Fruit fly (Drosophila melanogaster) whole organism, embryonic: ENCODE measurements around the gene Teh1.

Experiments used
- BEAF-32 ChIP-seq: fragments of 200-800 bp; sonication (Bioruptor generic); optimal IDR thresholded peaks from 3 replicates; lab custom pipeline; 2017; ENCODE audit warnings: missing biosample characterization, missing genetic modification characterization, mild to moderate bottlenecking, moderate library complexity, missing genetic modification reagents
- Bteb2 ChIP-seq: fragments of 200-800 bp; sonication (Bioruptor generic); optimal IDR thresholded peaks from 2 replicates; lab custom pipeline; 2016; ENCODE audit warnings: missing biosample characterization, missing genetic modification characterization
- C15 ChIP-seq: fragments of 200-800 bp; sonication (Bioruptor generic); IDR thresholded peaks from 3 replicates; pipeline ENCODE4 v1.3.6; 2022; ENCODE audit warnings: missing biosample characterization, missing genetic modification characterization
- CG10274 ChIP-seq: fragments of 200-800 bp; sonication (Bioruptor generic); optimal IDR thresholded peaks from 3 replicates; lab custom pipeline; 2017; ENCODE audit warnings: missing biosample characterization, mild to moderate bottlenecking, missing genetic modification characterization
- CG11085 ChIP-seq: fragments of 200-800 bp; sonication (Bioruptor generic); IDR thresholded peaks from 2 replicates; pipeline ENCODE4 v1.3.6; 2022; ENCODE audit warnings: missing biosample characterization, missing genetic modification characterization
- CG11504 ChIP-seq: fragments of 200-800 bp; sonication (Bioruptor generic); optimal IDR thresholded peaks from 3 replicates; lab custom pipeline; 2019; ENCODE audit warnings: missing biosample characterization, mild to moderate bottlenecking, missing genetic modification characterization, moderate library complexity
- CG12219 ChIP-seq: fragments of 200-800 bp; sonication (Bioruptor generic); optimal IDR thresholded peaks from 3 replicates; lab custom pipeline; 2018; ENCODE audit warnings: missing biosample characterization, mild to moderate bottlenecking, missing genetic modification characterization
- CG12236 ChIP-seq: fragments of 200-800 bp; sonication (Bioruptor generic); optimal IDR thresholded peaks from 2 replicates; lab custom pipeline; 2016; ENCODE audit warnings: missing biosample characterization, missing genetic modification characterization
- CG12769 ChIP-seq: fragments of 200-800 bp; sonication (Bioruptor generic); optimal IDR thresholded peaks from 2 replicates; lab custom pipeline; 2019; ENCODE audit warnings: missing biosample characterization, mild to moderate bottlenecking, missing genetic modification characterization, moderate library complexity
- CG13296 ChIP-seq: fragments of 200-800 bp; sonication (Bioruptor generic); optimal IDR thresholded peaks from 3 replicates; lab custom pipeline; 2018; ENCODE audit warnings: missing biosample characterization, mild to moderate bottlenecking, missing genetic modification characterization
- CG18476 ChIP-seq: fragments of 200-800 bp; sonication (Bioruptor generic); optimal IDR thresholded peaks from 2 replicates; lab custom pipeline; 2016; ENCODE audit warnings: missing biosample characterization, mild to moderate bottlenecking, missing genetic modification characterization
- CG18619 ChIP-seq: fragments of 200-800 bp; sonication (Bioruptor generic); optimal IDR thresholded peaks from 3 replicates; lab custom pipeline; 2017; ENCODE audit warnings: missing biosample characterization, mild to moderate bottlenecking, missing genetic modification characterization
- CG2889 ChIP-seq: fragments of 200-800 bp; sonication (Bioruptor generic); IDR thresholded peaks from 3 replicates; pipeline ENCODE4 v1.3.6; 2022; ENCODE audit warnings: missing biosample characterization, missing genetic modification characterization
- CG30020 ChIP-seq: fragments of 200-800 bp; optimal IDR thresholded peaks from 2 replicates; lab custom pipeline; 2019; ENCODE audit warnings: missing biosample characterization, mild to moderate bottlenecking, missing genetic modification characterization, moderate library complexity
- CG3407 ChIP-seq: fragments of 200-800 bp; sonication (Bioruptor generic); optimal IDR thresholded peaks from 2 replicates; lab custom pipeline; 2018; ENCODE audit warnings: missing biosample characterization, mild to moderate bottlenecking, missing genetic modification characterization
- CG3995 ChIP-seq: fragments of 200-800 bp; sonication (Bioruptor generic); optimal IDR thresholded peaks from 3 replicates; lab custom pipeline; 2016; ENCODE audit warnings: missing biosample characterization, missing genetic modification characterization
- CG4820 ChIP-seq: fragments of 200-800 bp; sonication (Bioruptor generic); optimal IDR thresholded peaks from 3 replicates; lab custom pipeline; 2016; ENCODE audit warnings: missing biosample characterization, missing genetic modification characterization
- CG6175 ChIP-seq: fragments of 200-800 bp; sonication (Bioruptor generic); IDR thresholded peaks from 3 replicates; pipeline ENCODE4 v1.3.6; 2022; ENCODE audit warnings: missing biosample characterization, missing genetic modification characterization
- CG9817 ChIP-seq: fragments of 200-800 bp; sonication (Bioruptor generic); optimal IDR thresholded peaks from 2 replicates; lab custom pipeline; 2018; ENCODE audit warnings: missing biosample characterization, mild to moderate bottlenecking, missing genetic modification characterization, moderate library complexity
- CG9876 ChIP-seq: fragments of 200-800 bp; sonication (Bioruptor generic); optimal IDR thresholded peaks from 2 replicates; lab custom pipeline; 2016; ENCODE audit warnings: missing biosample characterization, missing genetic modification characterization
- CG9932 ChIP-seq: fragments of 200-800 bp; sonication (Bioruptor generic); IDR thresholded peaks from 2 replicates; pipeline ENCODE4 v1.3.6; 2022; ENCODE audit warnings: missing biosample characterization, missing genetic modification characterization
- Dp ChIP-seq: fragments of 200-800 bp; sonication (Bioruptor generic); optimal IDR thresholded peaks from 2 replicates; lab custom pipeline; 2018; ENCODE audit warnings: missing biosample characterization, mild to moderate bottlenecking, missing genetic modification characterization, moderate library complexity
- Fer2 ChIP-seq: fragments of 200-800 bp; sonication (Bioruptor generic); optimal IDR thresholded peaks from 2 replicates; lab custom pipeline; 2018; ENCODE audit warnings: missing biosample characterization, mild to moderate bottlenecking, missing genetic modification characterization, moderate library complexity
- Gug ChIP-seq: fragments of 200-800 bp; sonication (Bioruptor generic); IDR thresholded peaks from 4 replicates; pipeline ENCODE4 v1.3.6; 2022; ENCODE audit warnings: missing biosample characterization, missing genetic modification characterization
- HLHmδ ChIP-seq: fragments of 200-800 bp; sonication (Bioruptor generic); optimal IDR thresholded peaks from 2 replicates; lab custom pipeline; 2018; ENCODE audit warnings: missing biosample characterization, mild to moderate bottlenecking, missing genetic modification characterization, moderate library complexity
- Hmx ChIP-seq: fragments of 200-800 bp; sonication (Bioruptor generic); optimal IDR thresholded peaks from 2 replicates; lab custom pipeline; 2016; ENCODE audit warnings: missing biosample characterization, missing genetic modification characterization
- Opbp ChIP-seq: fragments of 200-800 bp; sonication (Bioruptor generic); IDR thresholded peaks from 3 replicates; pipeline ENCODE4 v1.3.6; 2022; ENCODE audit warnings: missing biosample characterization, missing genetic modification characterization; ENCODE audit not compliant: partially characterized antibody
- Scr ChIP-seq: fragments of 200-800 bp; sonication (Bioruptor generic); IDR thresholded peaks from 2 replicates; pipeline ENCODE4 v1.3.6; 2022; ENCODE audit warnings: missing biosample characterization, missing genetic modification characterization; ENCODE audit not compliant: partially characterized antibody
- YL-1 ChIP-seq: fragments of 200-800 bp; sonication (Bioruptor generic); optimal IDR thresholded peaks from 3 replicates; lab custom pipeline; 2017; ENCODE audit warnings: missing biosample characterization, mild to moderate bottlenecking, missing genetic modification characterization
- ara ChIP-seq: fragments of 200-800 bp; sonication (Bioruptor generic); IDR thresholded peaks from 2 replicates; pipeline ENCODE4 v1.3.6; 2022; ENCODE audit warnings: missing biosample characterization, missing genetic modification characterization
- ase ChIP-seq: fragments of 200-800 bp; sonication (Bioruptor generic); IDR thresholded peaks from 3 replicates; pipeline ENCODE4 v1.3.6; 2022; ENCODE audit warnings: missing biosample characterization, missing genetic modification characterization
- az2 ChIP-seq: fragments of 200-800 bp; sonication (Bioruptor generic); optimal IDR thresholded peaks from 3 replicates; lab custom pipeline; 2016; ENCODE audit warnings: missing biosample characterization, missing genetic modification characterization
- chinmo ChIP-seq: fragments of 200-800 bp; sonication (Bioruptor generic); IDR thresholded peaks from 4 replicates; pipeline ENCODE4 v1.3.6; 2022; ENCODE audit warnings: missing biosample characterization, missing genetic modification characterization; ENCODE audit not compliant: partially characterized antibody
- chn ChIP-seq: fragments of 200-800 bp; sonication (Bioruptor generic); optimal IDR thresholded peaks from 2 replicates; lab custom pipeline; 2016; ENCODE audit warnings: missing biosample characterization, missing genetic modification characterization
- crol ChIP-seq: fragments of 200-800 bp; sonication (Bioruptor generic); IDR thresholded peaks from 2 replicates; pipeline ENCODE4 v1.3.6; 2022; ENCODE audit warnings: missing biosample characterization, missing genetic modification characterization
- dmrt11E ChIP-seq: fragments of 200-800 bp; sonication (Bioruptor generic); optimal IDR thresholded peaks from 3 replicates; lab custom pipeline; 2018; ENCODE audit warnings: missing biosample characterization, mild to moderate bottlenecking, missing genetic modification characterization, moderate library complexity
- hth ChIP-seq: fragments of >200 bp; optimal IDR thresholded peaks from 2 replicates; lab custom pipeline; 2017; ENCODE audit warnings: inconsistent platforms
- knrl ChIP-seq: fragments of 200-800 bp; sonication (Bioruptor generic); IDR thresholded peaks from 3 replicates; pipeline ENCODE4 v1.3.6; 2022; ENCODE audit warnings: missing biosample characterization, missing genetic modification characterization; ENCODE audit not compliant: partially characterized antibody
- lilli ChIP-seq: fragments of 200-800 bp; sonication (Bioruptor generic); optimal IDR thresholded peaks from 3 replicates; lab custom pipeline; 2016; ENCODE audit warnings: missing biosample characterization, missing genetic modification characterization
- nmo ChIP-seq: fragments of 200-800 bp; sonication (Bioruptor generic); optimal IDR thresholded peaks from 2 replicates; lab custom pipeline; 2018; ENCODE audit warnings: missing biosample characterization, mild to moderate bottlenecking, missing genetic modification characterization, moderate library complexity
- ranshi ChIP-seq: fragments of 200-800 bp; sonication (Bioruptor generic); IDR thresholded peaks from 2 replicates; pipeline ENCODE4 v1.3.6; 2022; ENCODE audit warnings: missing biosample characterization, missing genetic modification characterization
- salm ChIP-seq: fragments of 200-800 bp; sonication (Bioruptor generic); optimal IDR thresholded peaks from 2 replicates; lab custom pipeline; 2018; ENCODE audit warnings: missing biosample characterization, mild to moderate bottlenecking, missing genetic modification characterization
- sens-2 ChIP-seq: fragments of 200-800 bp; sonication (Bioruptor generic); IDR thresholded peaks from 2 replicates; pipeline ENCODE4 v1.3.6; 2022; ENCODE audit warnings: missing biosample characterization, missing genetic modification characterization
- stwl ChIP-seq: fragments of 200-800 bp; sonication (Bioruptor generic); optimal IDR thresholded peaks from 3 replicates; lab custom pipeline; 2018; ENCODE audit warnings: missing biosample characterization, mild to moderate bottlenecking, missing genetic modification characterization, moderate library complexity
- trh ChIP-seq: fragments of 200-800 bp; sonication (Bioruptor generic); optimal IDR thresholded peaks from 2 replicates; lab custom pipeline; 2016; ENCODE audit warnings: missing biosample characterization, missing genetic modification characterization
- tx ChIP-seq: fragments of 200-800 bp; sonication (Bioruptor generic); optimal IDR thresholded peaks from 2 replicates; lab custom pipeline; 2016; ENCODE audit warnings: missing biosample characterization, missing genetic modification characterization
- z ChIP-seq: fragments of 200-800 bp; sonication (Bioruptor generic); IDR thresholded peaks from 3 replicates; pipeline ENCODE4 v1.3.6; 2022; ENCODE audit warnings: missing biosample characterization, missing genetic modification characterization
- zfh1 ChIP-seq: fragments of 200-800 bp; sonication (Bioruptor generic); IDR thresholded peaks from 3 replicates; pipeline ENCODE4 v1.3.6; 2022; ENCODE audit warnings: missing biosample characterization, missing genetic modification characterization
- zfh2 ChIP-seq: fragments of 200-800 bp; sonication (Bioruptor generic); optimal IDR thresholded peaks from 2 replicates; lab custom pipeline; 2016; ENCODE audit warnings: missing biosample characterization, missing genetic modification characterization

Teh1 gene

DNA sequence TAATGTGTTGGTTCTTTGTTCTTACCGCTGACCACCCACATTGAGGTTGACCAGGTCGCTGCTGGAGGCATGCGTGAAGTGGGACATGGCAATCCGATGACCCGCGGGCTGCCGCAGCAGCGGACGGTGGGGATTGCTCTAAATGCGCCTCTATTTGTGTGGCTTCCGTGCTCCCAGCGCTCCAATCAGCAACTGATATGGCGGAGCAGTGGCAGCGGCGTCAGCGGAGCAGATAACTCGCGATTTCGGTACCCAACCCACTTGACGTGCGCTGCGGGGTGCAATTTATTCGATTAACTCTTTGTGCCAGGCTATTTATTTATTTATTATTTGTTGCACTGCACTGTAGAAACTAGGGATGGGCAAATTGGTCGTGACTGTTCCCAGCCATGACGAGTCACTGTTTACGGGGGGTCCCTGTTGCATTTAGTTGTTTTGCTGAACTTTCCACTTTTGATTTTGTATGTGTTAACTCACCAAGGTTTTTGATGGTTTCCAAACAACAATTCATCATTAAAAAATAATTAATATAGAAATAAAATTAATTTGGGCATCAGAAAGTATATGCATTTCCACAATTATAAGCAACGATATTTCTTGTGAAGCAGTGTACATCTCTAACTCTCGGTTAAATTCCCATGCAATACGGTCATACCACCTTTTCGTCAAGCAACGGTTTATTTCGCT lies 67.1 kb downstream of the Teh1 start, which contains the start of the genes CG9467 and CG8526 (continued):
- TF ChIP-seq dmrt11E (tag; lab: Kevin White, UChicago) (peak; percentile 71), ara (GFP tag; lab: Robert Waterston, UW) (0 out of 2 replicates have a peak, but pooled peaks have one; percentile 35), CG6175 (GFP tag; lab: Robert Waterston, UW) (no peak), chn (peak; percentile 44), chinmo (GFP tag; lab: Robert Waterston, UW) (peak; percentile 79; the same call in 2 of the 4 replicates), lilli (GFP tag; lab: Kevin White, UChicago) (peak; percentile 75), knrl (GFP tag; lab: Robert Waterston, UW) (peak; percentile 89), Hmx (GFP tag; lab: Kevin White, UChicago) (no peak), CG12219 (GFP tag; lab: Kevin White, UChicago) (no peak), salm (tag; lab: Kevin White, UChicago) (peak; percentile 4), Opbp (GFP tag; lab: Robert Waterston, UW) (peak; percentile 35; the same call in 1 of the 3 replicates), hth (lab: Kevin White, UChicago) (no peak), zfh1 (peak; percentile 55; the same call in 2 of the 3 replicates), CG18476 (GFP tag; lab: Kevin White, UChicago) (peak; percentile 25), az2 (GFP tag; lab: Kevin White, UChicago) (peak; percentile 23), CG18619 (GFP tag; lab: Kevin White, UChicago) (peak; percentile 56), Gug (GFP tag; lab: Robert Waterston, UW) (peak; percentile 57; the same call in 3 of the 4 replicates), z (GFP tag; lab: Robert Waterston, UW) (no peak), Fer2 (peak; percentile 30), YL-1 (GFP tag; lab: Kevin White, UChicago) (peak; percentile 74), CG4820 (GFP tag; lab: Kevin White, UChicago) (peak; percentile 67), CG10274 (no peak), CG9932 (GFP tag; lab: Robert Waterston, UW) (peak; percentile 86), CG3407 (GFP tag; lab: Kevin White, UChicago) (peak; percentile 38), CG3995 (peak; percentile 99), CG12769 (tag; lab: Kevin White, UChicago) (no peak), crol (GFP tag; lab: Robert Waterston, UW) (peak; percentile 24; the same call in 1 of the 2 replicates), BEAF-32 (GFP tag; lab: Kevin White, UChicago) (peak; percentile 89), ase (GFP tag; lab: Robert Waterston, UW) (0 out of 3 replicates have a peak, but pooled peaks have one; percentile 51), CG9876 (no peak), CG30020 (peak; percentile 73), CG13296 (no peak), C15 (GFP tag; lab: Robert Waterston, UW) (0 out of 3 replicates have a peak, but pooled peaks have one; percentile 17), CG9817 (tag; lab: Kevin White, UChicago) (peak; percentile 83), nmo (GFP tag; lab: Kevin White, UChicago) (peak; percentile 91), Scr (GFP tag; lab: Robert Waterston, UW) (peak; percentile 90), ranshi (peak; percentile 31; the same call in 1 of the 2 replicates), zfh2 (GFP tag; lab: Kevin White, UChicago) (peak; percentile 71), sens-2 (GFP tag; lab: Robert Waterston, UW) (0 out of 2 replicates have a peak, but pooled peaks have one; percentile 9), Dp (GFP tag; lab: Kevin White, UChicago) (peak; percentile 77), trh (GFP tag; lab: Kevin White, UChicago) (peak; percentile 29), tx (peak; percentile 10), stwl (tag; lab: Kevin White, UChicago) (peak; percentile 66), CG11085 (GFP tag; lab: Robert Waterston, UW) (0 out of 2 replicates have a peak, but pooled peaks have one; percentile 52), Bteb2 (GFP tag; lab: Kevin White, UChicago) (no peak), CG2889 (GFP tag; lab: Robert Waterston, UW) (peak; percentile 69; the same call in 2 of the 3 replicates), CG12236 (GFP tag; lab: Kevin White, UChicago) (no peak), CG11504 (tag; lab: Kevin White, UChicago) (no peak), HLHmδ (GFP tag; lab: Kevin White, UChicago) (no peak)
